Fruit fly (Drosophila melanogaster) whole organism, embryonic: Measurements from ENCODE around the gene CG10809.

Experiments
- Adf1 ChIP-seq: fragments of 200-800 bp; sonication (Bioruptor generic); IDR thresholded peaks from 2 replicates; pipeline ENCODE4 v1.3.6; 2022; ENCODE audit warnings: missing biosample characterization, missing genetic modification characterization
- CG10274 ChIP-seq: fragments of 200-800 bp; sonication (Bioruptor generic); optimal IDR thresholded peaks from 3 replicates; lab custom pipeline; 2017; ENCODE audit warnings: missing biosample characterization, mild to moderate bottlenecking, missing genetic modification characterization
- CG11504 ChIP-seq: fragments of 200-800 bp; sonication (Bioruptor generic); optimal IDR thresholded peaks from 3 replicates; lab custom pipeline; 2019; ENCODE audit warnings: missing biosample characterization, mild to moderate bottlenecking, missing genetic modification characterization, moderate library complexity
- CG11560 ChIP-seq: fragments of 200-800 bp; sonication (Bioruptor generic); IDR thresholded peaks from 3 replicates; pipeline ENCODE4 v1.3.6; 2022; ENCODE audit warnings: missing biosample characterization, missing genetic modification characterization
- CG17361 ChIP-seq: fragments of 200-800 bp; sonication (Bioruptor generic); IDR thresholded peaks from 3 replicates; pipeline ENCODE4 v1.3.6; 2022; ENCODE audit warnings: missing biosample characterization, missing genetic modification characterization
- CG18599 ChIP-seq: fragments of 200-800 bp; sonication (Bioruptor generic); optimal IDR thresholded peaks from 3 replicates; lab custom pipeline; 2017; ENCODE audit warnings: missing biosample characterization, missing genetic modification characterization, mild to moderate bottlenecking, moderate library complexity, missing genetic modification reagents
- CG2199 ChIP-seq: fragments of 200-800 bp; sonication (Bioruptor generic); IDR thresholded peaks from 3 replicates; pipeline ENCODE4 v1.3.6; 2022; ENCODE audit warnings: missing biosample characterization, missing genetic modification characterization
- CG2875 ChIP-seq: fragments of 200-800 bp; sonication (Bioruptor generic); optimal IDR thresholded peaks from 2 replicates; lab custom pipeline; 2017; ENCODE audit warnings: missing biosample characterization, mild to moderate bottlenecking, missing genetic modification characterization, missing genetic modification reagents
- CG32767 ChIP-seq: fragments of 200-800 bp; sonication (Bioruptor generic); IDR thresholded peaks from 2 replicates; pipeline ENCODE4 v1.3.6; 2022; ENCODE audit warnings: missing biosample characterization, missing genetic modification characterization
- CG42726 ChIP-seq: fragments of 200-800 bp; sonication (Bioruptor generic); IDR thresholded peaks from 2 replicates; pipeline ENCODE4 v1.3.6; 2022; ENCODE audit warnings: missing biosample characterization, missing genetic modification characterization; ENCODE audit not compliant: partially characterized antibody
- CG5245 ChIP-seq: fragments of 200-800 bp; sonication (Bioruptor generic); optimal IDR thresholded peaks from 3 replicates; lab custom pipeline; 2016; ENCODE audit warnings: missing biosample characterization, missing genetic modification characterization
- CG5953 ChIP-seq: fragments of 200-800 bp; sonication (Bioruptor generic); IDR thresholded peaks from 2 replicates; pipeline ENCODE4 v1.3.6; 2022; ENCODE audit warnings: missing biosample characterization, missing genetic modification characterization
- CG6689 ChIP-seq: fragments of 200-800 bp; sonication (Bioruptor generic); IDR thresholded peaks from 2 replicates; pipeline ENCODE4 v1.3.6; 2022; ENCODE audit warnings: missing biosample characterization, missing genetic modification characterization
- CG8281 ChIP-seq: fragments of 200-800 bp; sonication (Bioruptor generic); optimal IDR thresholded peaks from 2 replicates; lab custom pipeline; 2018; ENCODE audit warnings: missing biosample characterization, mild to moderate bottlenecking, missing genetic modification characterization, moderate library complexity
- CG8359 ChIP-seq: fragments of 200-800 bp; sonication (Bioruptor generic); optimal IDR thresholded peaks from 2 replicates; lab custom pipeline; 2017; ENCODE audit warnings: missing biosample characterization, mild to moderate bottlenecking, missing genetic modification characterization, borderline replicate concordance
- Chrac-16 ChIP-seq: fragments of 200-800 bp; sonication (Bioruptor generic); optimal IDR thresholded peaks from 3 replicates; lab custom pipeline; 2016; ENCODE audit warnings: missing biosample characterization, missing genetic modification characterization
- CoRest ChIP-seq: fragments of 200-800 bp; sonication (Bioruptor generic); optimal IDR thresholded peaks from 3 replicates; lab custom pipeline; 2018; ENCODE audit warnings: missing biosample characterization, mild to moderate bottlenecking, missing genetic modification characterization, moderate library complexity
- Eip74EF ChIP-seq, 2 experiments: fragments of 200-800 bp in 1 of 2; fragments of >200 bp in 1 of 2; sonication (Bioruptor generic) in 1 of 2; optimal IDR thresholded peaks; 2 replicates each; lab custom pipeline; 2017 to 2019; ENCODE audit warnings: missing biosample characterization in 2 of 2, missing genetic modification characterization in 2 of 2, mild to moderate bottlenecking in 1 of 2, moderate library complexity in 1 of 2
- Ets65A ChIP-seq: fragments of 200-800 bp; sonication (Bioruptor generic); peaks from one replicate; lab custom pipeline; 2016; ENCODE audit warnings: missing biosample characterization, missing genetic modification characterization
- Hey ChIP-seq: fragments of 200-800 bp; sonication (Bioruptor generic); optimal IDR thresholded peaks from 3 replicates; lab custom pipeline; 2018; ENCODE audit warnings: missing biosample characterization, mild to moderate bottlenecking, missing genetic modification characterization
- HmgZ ChIP-seq: fragments of 200-800 bp; sonication (Bioruptor generic); optimal IDR thresholded peaks from 2 replicates; lab custom pipeline; 2018; ENCODE audit warnings: missing biosample characterization, mild to moderate bottlenecking, missing genetic modification characterization
- Jarid2 ChIP-seq: fragments of 200-800 bp; sonication (Bioruptor generic); optimal IDR thresholded peaks from 3 replicates; lab custom pipeline; 2017; ENCODE audit warnings: mild to moderate bottlenecking, missing biosample characterization, missing genetic modification reagents, missing genetic modification characterization
- Med ChIP-seq: fragments of 200-800 bp; sonication (Bioruptor generic); peaks from one replicate; lab custom pipeline; 2016; ENCODE audit warnings: missing biosample characterization, missing genetic modification characterization, mild to moderate bottlenecking, inconsistent platforms, moderate library complexity
- NK7.1 ChIP-seq: fragments of 200-800 bp; sonication (Bioruptor generic); optimal IDR thresholded peaks from 3 replicates; lab custom pipeline; 2016; ENCODE audit warnings: missing biosample characterization, missing genetic modification characterization
- Nf-YB ChIP-seq: fragments of 200-800 bp; sonication (Bioruptor generic); optimal IDR thresholded peaks from 3 replicates; lab custom pipeline; 2019; ENCODE audit warnings: missing biosample characterization, mild to moderate bottlenecking, missing genetic modification characterization, moderate library complexity
- Oli ChIP-seq: fragments of 200-800 bp; sonication (Bioruptor generic); optimal IDR thresholded peaks from 2 replicates; lab custom pipeline; 2018; ENCODE audit warnings: missing biosample characterization, mild to moderate bottlenecking, missing genetic modification characterization, moderate library complexity
- Poxn ChIP-seq: fragments of 200-800 bp; sonication (Bioruptor generic); IDR thresholded peaks from 2 replicates; pipeline ENCODE4 v1.3.6; 2022; ENCODE audit warnings: missing biosample characterization, missing genetic modification characterization
- Ptx1 ChIP-seq: fragments of 200-800 bp; sonication (Bioruptor generic); IDR thresholded peaks from 2 replicates; pipeline ENCODE4 v1.3.6; 2022; ENCODE audit warnings: missing biosample characterization, missing genetic modification characterization
- Six4 ChIP-seq: fragments of 200-800 bp; sonication (Bioruptor generic); optimal IDR thresholded peaks from 2 replicates; lab custom pipeline; 2016; ENCODE audit warnings: missing biosample characterization, missing genetic modification characterization
- TFAM ChIP-seq: fragments of 200-800 bp; sonication (Bioruptor generic); optimal IDR thresholded peaks from 2 replicates; lab custom pipeline; 2017; ENCODE audit warnings: missing biosample characterization, missing genetic modification characterization, inconsistent platforms
- btn ChIP-seq: fragments of 200-800 bp; sonication (Bioruptor generic); optimal IDR thresholded peaks from 2 replicates; lab custom pipeline; 2016; ENCODE audit warnings: missing biosample characterization, missing genetic modification characterization
- cas ChIP-seq: fragments of 200-800 bp; sonication (Bioruptor generic); IDR thresholded peaks from 2 replicates; pipeline ENCODE4 v1.3.6; 2022; ENCODE audit warnings: missing biosample characterization, missing genetic modification characterization
- disco-r ChIP-seq: fragments of 200-800 bp; sonication (Bioruptor generic); optimal IDR thresholded peaks from 2 replicates; lab custom pipeline; 2016; ENCODE audit warnings: missing biosample characterization, missing genetic modification characterization
- esg ChIP-seq: fragments of 200-800 bp; sonication (Bioruptor generic); conservative IDR thresholded peaks from 2 replicates; pipeline ENCODE4 v1.3.6; 2022; ENCODE audit warnings: missing biosample characterization, missing genetic modification characterization
- fd64A ChIP-seq: fragments of 200-800 bp; sonication (Bioruptor generic); optimal IDR thresholded peaks from 3 replicates; lab custom pipeline; 2018; ENCODE audit warnings: missing biosample characterization, mild to moderate bottlenecking, missing genetic modification characterization
- fru ChIP-seq: fragments of >200 bp; optimal IDR thresholded peaks from 2 replicates; lab custom pipeline; 2017
- grn ChIP-seq: fragments of 200-800 bp; sonication (Bioruptor generic); optimal IDR thresholded peaks from 3 replicates; lab custom pipeline; 2017; ENCODE audit warnings: missing biosample characterization, missing genetic modification characterization
- hb ChIP-seq: fragments of 200-800 bp; sonication (Bioruptor generic); IDR thresholded peaks from 3 replicates; pipeline ENCODE4 v1.3.6; 2022; ENCODE audit warnings: missing biosample characterization, missing genetic modification characterization; ENCODE audit not compliant: partially characterized antibody
- nom ChIP-seq: fragments of 200-800 bp; sonication (Bioruptor generic); optimal IDR thresholded peaks from 2 replicates; lab custom pipeline; 2017; ENCODE audit warnings: missing biosample characterization, missing genetic modification characterization, mild to moderate bottlenecking, moderate library complexity, missing genetic modification reagents
- pan ChIP-seq, 4 experiments: fragments of >200 bp in 3 of 4; fragments of 200-800 bp in 1 of 4; sonication (Bioruptor generic) in 1 of 4; optimal IDR thresholded peaks in 3 of 4; IDR thresholded peaks in 1 of 4; 2 replicates each; pipeline versions ENCODE4 v1.3.6 to Lab custom; 2017 to 2022; ENCODE audit warnings: missing biosample characterization in 2 of 4, missing genetic modification characterization in 2 of 4, mixed read lengths in 1 of 4
- pb ChIP-seq: fragments of 200-800 bp; sonication (Bioruptor generic); optimal IDR thresholded peaks from 3 replicates; lab custom pipeline; 2016; ENCODE audit warnings: missing biosample characterization, missing genetic modification characterization
- pzg ChIP-seq: fragments of 200-800 bp; sonication (Bioruptor generic); optimal IDR thresholded peaks from 3 replicates; lab custom pipeline; 2018; ENCODE audit warnings: missing biosample characterization, mild to moderate bottlenecking, missing genetic modification characterization, moderate library complexity
- row ChIP-seq: fragments of 200-800 bp; sonication (Bioruptor generic); IDR thresholded peaks from 3 replicates; pipeline ENCODE4 v1.3.6; 2022; ENCODE audit warnings: missing biosample characterization, missing genetic modification characterization
- sima ChIP-seq: fragments of 200-800 bp; sonication (Bioruptor generic); optimal IDR thresholded peaks from 2 replicates; lab custom pipeline; 2016; ENCODE audit warnings: missing biosample characterization, missing genetic modification characterization
- stc ChIP-seq: fragments of 200-800 bp; sonication (Bioruptor generic); IDR thresholded peaks from 2 replicates; pipeline ENCODE4 v1.3.6; 2022; ENCODE audit warnings: missing biosample characterization, missing genetic modification characterization
- sug ChIP-seq: fragments of 200-800 bp; optimal IDR thresholded peaks from 2 replicates; lab custom pipeline; 2019; ENCODE audit warnings: missing biosample characterization, mild to moderate bottlenecking, missing genetic modification characterization, moderate library complexity
- ttk ChIP-seq: fragments of 200-800 bp; sonication (Bioruptor generic); IDR thresholded peaks from 2 replicates; pipeline ENCODE4 v2.1.2; 2022; ENCODE audit warnings: missing biosample characterization, missing genetic modification characterization
- wdn ChIP-seq: fragments of 200-800 bp; sonication (Bioruptor generic); IDR thresholded peaks from 2 replicates; pipeline ENCODE4 v1.3.6; 2022; ENCODE audit warnings: missing biosample characterization, missing genetic modification characterization
- zen ChIP-seq: fragments of 200-800 bp; sonication (Bioruptor generic); optimal IDR thresholded peaks from 3 replicates; lab custom pipeline; 2018; ENCODE audit warnings: missing biosample characterization, mild to moderate bottlenecking, missing genetic modification characterization, moderate library complexity

The CG10809 gene

dm6 chr3L:9854583-9855519 is 4.8 kb downstream of the CG10809 start, which contains the start of gene RasGAP1 (continued):
- no peak for TF ChIP-seq HmgZ
- TF ChIP-seq CG11560 (tag; lab: Robert Waterston, UW) = peak; percentile 95
- TF ChIP-seq TFAM (GFP tag; lab: Kevin White, UChicago) = no peak
- no peak for TF ChIP-seq Eip74EF (GFP tag; optimal IDR thresholded peaks at IDR 0.05; lab: Kevin White, UChicago)
- no peak for TF ChIP-seq Six4
- peak; percentile 30 for TF ChIP-seq CG42726
- TF ChIP-seq grn = no peak
- peak; percentile 66 for TF ChIP-seq pzg (GFP tag; lab: Kevin White, UChicago)
- no peak for TF ChIP-seq Nf-YB (GFP tag; lab: Kevin White, UChicago)
- TF ChIP-seq cas (GFP tag; lab: Robert Waterston, UW) = no peak
- no peak for TF ChIP-seq CG18599 (GFP tag; lab: Kevin White, UChicago)
- TF ChIP-seq Adf1 (GFP tag; lab: Robert Waterston, UW) = peak; percentile 44
- TF ChIP-seq CG6689 (GFP tag; lab: Robert Waterston, UW) = 0 out of 2 replicates have a peak, but pooled peaks have one; percentile 5
- 0 out of 3 replicates have a peak, but pooled peaks have one; percentile 33 for TF ChIP-seq CG2199
- TF ChIP-seq CG5953 = no peak
- TF ChIP-seq CG11504 = peak; percentile 60
- TF ChIP-seq nom (GFP tag; lab: Kevin White, UChicago) = no peak
- TF ChIP-seq sima = no peak
- TF ChIP-seq esg (GFP tag; lab: Robert Waterston, UW) = no peak
- no peak for TF ChIP-seq fd64A (GFP tag; lab: Kevin White, UChicago)
- TF ChIP-seq row = peak; percentile 11; the same call in 2 of the 3 replicates
- TF ChIP-seq CG32767 = no peak
- peak; percentile 71 for TF ChIP-seq Med (GFP tag; lab: Kevin White, UChicago)
- TF ChIP-seq CG17361 (GFP tag; lab: Robert Waterston, UW) = no peak
- no peak for TF ChIP-seq CG5245 (GFP tag; lab: Kevin White, UChicago)
- TF ChIP-seq CG10274 = no peak
- TF ChIP-seq btn (GFP tag; lab: Kevin White, UChicago) = no peak
- TF ChIP-seq Chrac-16 (GFP tag; lab: Kevin White, UChicago) = no peak
- peak; percentile 88 for TF ChIP-seq Ets65A (GFP tag; lab: Kevin White, UChicago)
- peak; percentile 48 for TF ChIP-seq pb
- TF ChIP-seq Oli (tag; lab: Kevin White, UChicago) = no peak
- TF ChIP-seq wdn (GFP tag; lab: Robert Waterston, UW) = no peak
- TF ChIP-seq ttk (GFP tag; lab: Robert Waterston, UW) = no peak
- no peak for TF ChIP-seq Poxn
- no peak for TF ChIP-seq disco-r (GFP tag; lab: Kevin White, UChicago)
- TF ChIP-seq pan (optimal IDR thresholded peaks at IDR 0.05; lab: Kevin White, UChicago) = no peak
- no peak for TF ChIP-seq pan (GFP tag; optimal IDR thresholded peaks at IDR 0.05 in 1 of 2, IDR thresholded peaks at IDR 0.05 in 1 of 2)
- no peak for TF ChIP-seq CG8359 (GFP tag; lab: Kevin White, UChicago)
- TF ChIP-seq Ptx1 (GFP tag; lab: Robert Waterston, UW) = no peak
- no peak for TF ChIP-seq NK7.1 (GFP tag; lab: Kevin White, UChicago)
- peak; percentile 7 for TF ChIP-seq CoRest (tag; lab: Kevin White, UChicago)
- TF ChIP-seq sug (tag; lab: Kevin White, UChicago) = peak; percentile 22
- no peak for TF ChIP-seq CG8281
- TF ChIP-seq stc (GFP tag; lab: Robert Waterston, UW) = no peak
- TF ChIP-seq Hey (tag; lab: Kevin White, UChicago) = no peak
- no peak for TF ChIP-seq zen
- TF ChIP-seq CG2875 (GFP tag; lab: Kevin White, UChicago) = no peak
- no peak for TF ChIP-seq fru
- TF ChIP-seq Jarid2 = peak; percentile 78
- TF ChIP-seq hb = no peak
